Worm (Caenorhabditis elegans): ENCODE data around the gene srh-167.

Gene srh-167

ce11 chrV:16333412-16333811 is at the start of gene srh-167:
Gene srh-167 (plus strand): TSS chrV:16333712.
- TF ChIP-seq nfya-2 (GFP tag; IDR thresholded peaks at IDR 0.05): no peak
- TF ChIP-seq sea-2 (GFP tag; IDR thresholded peaks at IDR 0.05): no peak
- no peak for TF ChIP-seq die-1 (tag; optimal IDR thresholded peaks at IDR 0.05)
- no peak for TF ChIP-seq zim-3 (tag; optimal IDR thresholded peaks at IDR 0.05)
- TF ChIP-seq ekl-4 (GFP tag; IDR thresholded peaks at IDR 0.05): no peak
- TF ChIP-seq snpc-1.1 (tag; optimal IDR thresholded peaks at IDR 0.05; ENCODE audit: insufficient read depth): no peak
- TF ChIP-seq K12H6.12 (tag; optimal IDR thresholded peaks at IDR 0.05): no peak

ce11 chrV:16285794-16286193 is 47.7 kb upstream of the srh-167 start, which contains the start of gene F28G4.4:
Gene F28G4.4 (minus strand): TSS chrV:16285894.
- TF ChIP-seq snpc-3.4 (tag; optimal IDR thresholded peaks at IDR 0.05) (no peak), nfyb-1 (GFP tag; IDR thresholded peaks at IDR 0.05) (no peak), athp-1 (tag; optimal IDR thresholded peaks at IDR 0.05) (no peak), madf-3 (GFP tag; IDR thresholded peaks at IDR 0.05) (no peak)

ce11 chrV:16287619-16288018 is 45.9 kb upstream of the srh-167 start, which contains the start of gene F28G4.3:
Gene F28G4.3 (minus strand): TSS chrV:16287719.
- no peak for TF ChIP-seq hsf-1 (GFP tag; IDR thresholded peaks at IDR 0.05)
- no peak for TF ChIP-seq ztf-22 (GFP tag; optimal IDR thresholded peaks at IDR 0.05)
- no peak for TF ChIP-seq F39B2.1 (GFP tag; IDR thresholded peaks at IDR 0.05)
- no peak for TF ChIP-seq xnd-1 (tag; optimal IDR thresholded peaks at IDR 0.05)
- no peak for TF ChIP-seq zfh-2 (GFP tag; conservative IDR thresholded peaks at IDR 0.05)
- no peak for TF ChIP-seq hlh-12 (tag; optimal IDR thresholded peaks at IDR 0.05)
- TF ChIP-seq sea-2 (GFP tag; IDR thresholded peaks at IDR 0.05): no peak
- TF ChIP-seq hlh-26 (GFP tag; conservative IDR thresholded peaks at IDR 0.05): no peak
- TF ChIP-seq chd-7 (tag; optimal IDR thresholded peaks at IDR 0.05): no peak
- TF ChIP-seq ztf-3 (GFP tag; optimal IDR thresholded peaks at IDR 0.05): no peak
- no peak for TF ChIP-seq F23B12.7 (tag; optimal IDR thresholded peaks at IDR 0.05; ENCODE audit: insufficient read depth)
- no peak for TF ChIP-seq him-1 (tag; optimal IDR thresholded peaks at IDR 0.05)
- TF ChIP-seq unc-130 (GFP tag; optimal IDR thresholded peaks at IDR 0.05): no peak

ce11 chrV:16292409-16292808 is 41.1 kb upstream of the srh-167 start, which contains the start of gene oac-5:
Gene oac-5 (plus strand): TSS chrV:16292709.
- TF ChIP-seq nhr-80 (tag; optimal IDR thresholded peaks at IDR 0.05) (peak; percentile 15), lin-35 (GFP tag; optimal IDR thresholded peaks at IDR 0.05) (no peak), atf-7 (tag; optimal IDR thresholded peaks at IDR 0.05) (no peak)

- TF ChIP-seq mel-28 (tag; optimal IDR thresholded peaks at IDR 0.05; ENCODE audit: borderline replicate concordance) (no peak), snpc-1.3 (tag; optimal IDR thresholded peaks at IDR 0.05; ENCODE audit: insufficient read depth) (no peak), ceh-100 (GFP tag; IDR thresholded peaks at IDR 0.05) (no peak), let-607 (tag; optimal IDR thresholded peaks at IDR 0.05) (no peak), ztf-22 (GFP tag; optimal IDR thresholded peaks at IDR 0.05) (no peak), rcor-1 (GFP tag; IDR thresholded peaks at IDR 0.05) (no peak)
These were observed 36.4 kb upstream of the srh-167 start, which contains the start of gene srbc-83 for ce11 chrV:16297070-16297469. Gene srbc-83 (plus strand): TSS chrV:16297370.

Measured in whole organism, young adult.